Worm (Caenorhabditis elegans): Measurements from ENCODE around the gene ttr-50.

DNA sequence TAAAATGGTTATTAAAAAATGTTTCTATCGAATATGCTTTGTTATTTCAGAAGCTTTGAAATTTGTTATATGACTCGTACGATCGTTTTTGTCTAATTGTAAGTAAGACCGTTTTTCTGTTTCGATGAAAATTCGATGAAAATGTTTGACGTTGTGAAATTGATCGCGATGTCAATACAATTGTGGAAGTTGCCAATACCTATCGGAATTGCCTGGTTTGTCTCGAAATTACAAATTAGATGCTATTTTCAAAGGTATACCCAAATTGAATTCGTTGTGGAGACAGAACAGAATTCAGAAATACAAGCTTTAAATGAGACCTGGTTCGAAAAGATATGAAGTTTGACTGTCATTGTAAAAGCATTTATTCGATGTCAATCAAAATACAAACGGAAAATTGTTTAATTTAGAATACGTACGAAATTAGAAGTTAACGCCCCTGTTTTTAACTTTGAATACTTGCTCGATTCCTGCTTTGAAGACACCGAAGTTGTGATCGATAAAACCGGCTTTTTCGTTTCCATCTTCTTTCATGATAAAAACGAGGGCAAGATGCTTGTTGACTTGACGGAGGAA, 37.5 kb downstream of the ttr-50 start:
- TF ChIP-seq dao-5 (tag; optimal IDR thresholded peaks at IDR 0.05) = no peak
- no peak for TF ChIP-seq W03F9.2 (tag; optimal IDR thresholded peaks at IDR 0.05)

Measured in whole organism, L4/young adult.